Worm (Caenorhabditis elegans): ENCODE results near the gene F16B4.4.

F16B4.4 gene

ce11 chrV:1593799-1594420 is at the start of gene F16B4.4:
Gene F16B4.4, plus strand, starts transcription at chrV:1594019.
- TF ChIP-seq sem-2 (GFP tag; optimal IDR thresholded peaks at IDR 0.05) (no peak), nhr-12 (tag; optimal IDR thresholded peaks at IDR 0.05) (no peak), bed-3 (GFP tag; optimal IDR thresholded peaks at IDR 0.05) (no peak), lin-13 (tag; optimal IDR thresholded peaks at IDR 0.05) (no peak), drap-1 (GFP tag; optimal IDR thresholded peaks at IDR 0.05) (no peak), snpc-4 (tag; optimal IDR thresholded peaks at IDR 0.05) (no peak), elt-1 (tag; optimal IDR thresholded peaks at IDR 0.05; ENCODE audit: borderline replicate concordance, insufficient read depth) (no peak), hlh-1 (tag; optimal IDR thresholded peaks at IDR 0.05) (no peak), zip-8 (tag; optimal IDR thresholded peaks at IDR 0.05) (no peak), mab-5 (tag; optimal IDR thresholded peaks at IDR 0.05) (no peak)

ce11 chrV:1545694-1546093 is 48.1 kb upstream of the F16B4.4 start, which contains the start of gene oac-32:
Gene oac-32, minus strand, starts transcription at chrV:1545783.
- TF ChIP-seq nhr-12 (tag; optimal IDR thresholded peaks at IDR 0.05) (no peak), elt-3 (tag; optimal IDR thresholded peaks at IDR 0.05) (no peak), sem-2 (GFP tag; optimal IDR thresholded peaks at IDR 0.05) (no peak), nhr-237 (tag; optimal IDR thresholded peaks at IDR 0.05) (no peak)

- no peak for TF ChIP-seq pha-4 (tag; optimal IDR thresholded peaks at IDR 0.05)
- TF ChIP-seq hlh-1 (tag; optimal IDR thresholded peaks at IDR 0.05) = no peak
- no peak for TF ChIP-seq lin-13 (tag; optimal IDR thresholded peaks at IDR 0.05)
- TF ChIP-seq zip-8 (tag; optimal IDR thresholded peaks at IDR 0.05) = no peak
- no peak for TF ChIP-seq ceh-83 (GFP tag; optimal IDR thresholded peaks at IDR 0.05)
- TF ChIP-seq bed-3 (GFP tag; optimal IDR thresholded peaks at IDR 0.05) = no peak
- no peak for TF ChIP-seq ceh-43 (GFP tag; optimal IDR thresholded peaks at IDR 0.05)
- no peak for TF ChIP-seq lin-32 (GFP tag; optimal IDR thresholded peaks at IDR 0.05)
These were observed 46.0 kb upstream of the F16B4.4 start, which contains the start of gene F52F10.2 for ce11 chrV:1547843-1548242. Gene F52F10.2, plus strand, starts transcription at chrV:1548143.

- TF ChIP-seq mab-5 (tag; optimal IDR thresholded peaks at IDR 0.05) (no peak), bed-3 (GFP tag; optimal IDR thresholded peaks at IDR 0.05) (no peak), unc-120 (tag; optimal IDR thresholded peaks at IDR 0.05; ENCODE audit: poor library complexity, severe bottlenecking) (no peak), lin-13 (tag; optimal IDR thresholded peaks at IDR 0.05) (no peak), ceh-83 (GFP tag; optimal IDR thresholded peaks at IDR 0.05) (no peak), cnd-1 (tag; optimal IDR thresholded peaks at IDR 0.05) (no peak), blmp-1 (tag; optimal IDR thresholded peaks at IDR 0.05) (no peak), unc-39 (tag; optimal IDR thresholded peaks at IDR 0.05) (no peak), sptf-1 (tag; optimal IDR thresholded peaks at IDR 0.05) (no peak), flh-1 (GFP tag; optimal IDR thresholded peaks at IDR 0.05) (no peak), mep-1 (tag; optimal IDR thresholded peaks at IDR 0.05) (no peak), pha-4 (tag; optimal IDR thresholded peaks at IDR 0.05) (no peak), mls-2 (tag; optimal IDR thresholded peaks at IDR 0.05) (no peak), ceh-43 (GFP tag; optimal IDR thresholded peaks at IDR 0.05) (no peak), drap-1 (GFP tag; optimal IDR thresholded peaks at IDR 0.05) (no peak), hlh-1 (tag; optimal IDR thresholded peaks at IDR 0.05) (no peak)
These were observed 43.1 kb upstream of the F16B4.4 start for ce11 chrV:1550697-1551096.

ce11 chrV:1551143-1551542 is 42.7 kb upstream of the F16B4.4 start:
- no peak for TF ChIP-seq nhr-12 (tag; optimal IDR thresholded peaks at IDR 0.05)
- TF ChIP-seq ceh-43 (GFP tag; optimal IDR thresholded peaks at IDR 0.05) = no peak
- TF ChIP-seq drap-1 (GFP tag; optimal IDR thresholded peaks at IDR 0.05) = no peak
- no peak for TF ChIP-seq pha-4 (tag; optimal IDR thresholded peaks at IDR 0.05)

ce11 chrV:1553004-1553403 is 40.8 kb upstream of the F16B4.4 start, which contains the start of gene srsx-8:
Gene srsx-8, minus strand, starts transcription at chrV:1553104.
- TF ChIP-seq nhr-76 (tag; optimal IDR thresholded peaks at IDR 0.05) (no peak), lin-13 (tag; optimal IDR thresholded peaks at IDR 0.05) (no peak), mab-5 (tag; optimal IDR thresholded peaks at IDR 0.05) (no peak), mep-1 (tag; optimal IDR thresholded peaks at IDR 0.05) (no peak), flh-1 (GFP tag; optimal IDR thresholded peaks at IDR 0.05) (no peak), mls-2 (tag; optimal IDR thresholded peaks at IDR 0.05) (no peak), blmp-1 (tag; optimal IDR thresholded peaks at IDR 0.05) (no peak), bed-3 (GFP tag; optimal IDR thresholded peaks at IDR 0.05) (no peak), lsy-2 (tag; optimal IDR thresholded peaks at IDR 0.05) (no peak), lin-32 (GFP tag; optimal IDR thresholded peaks at IDR 0.05) (no peak), drap-1 (GFP tag; optimal IDR thresholded peaks at IDR 0.05) (no peak), sptf-1 (tag; optimal IDR thresholded peaks at IDR 0.05) (no peak), unc-62 (GFP tag; optimal IDR thresholded peaks at IDR 0.05) (no peak), ces-1 (GFP tag; optimal IDR thresholded peaks at IDR 0.05) (no peak), elt-3 (tag; optimal IDR thresholded peaks at IDR 0.05) (no peak)

Data from whole organism, mixed stage, embryonic.